Fruit fly (Drosophila melanogaster): ENCODE data around the gene CG10431.
A peak's percentile ranks its signal among the peaks of the same experiment; 100 is the strongest.

- peak; percentile 74 for TF ChIP-seq Met (GFP tag; optimal IDR thresholded peaks at IDR 0.05)
- TF ChIP-seq fkh (GFP tag; optimal IDR thresholded peaks at IDR 0.05) = peak; percentile 15
- TF ChIP-seq Lpt (GFP tag; optimal IDR thresholded peaks at IDR 0.05) = peak; percentile 8
- TF ChIP-seq esn (GFP tag; optimal IDR thresholded peaks at IDR 0.05) = peak; percentile 77
- TF ChIP-seq net (GFP tag; optimal IDR thresholded peaks at IDR 0.05) = peak; percentile 67
- peak; percentile 78 for TF ChIP-seq Ets96B (tag; optimal IDR thresholded peaks at IDR 0.05)
These were observed 37.6 kb downstream of the CG10431 start for dm6 chr2L:19011895-19012645.

All from whole organism, prepupa.